Worm (Caenorhabditis elegans): ENCODE results near the gene Y37D8A.19.

Y37D8A.19 gene

DNA sequence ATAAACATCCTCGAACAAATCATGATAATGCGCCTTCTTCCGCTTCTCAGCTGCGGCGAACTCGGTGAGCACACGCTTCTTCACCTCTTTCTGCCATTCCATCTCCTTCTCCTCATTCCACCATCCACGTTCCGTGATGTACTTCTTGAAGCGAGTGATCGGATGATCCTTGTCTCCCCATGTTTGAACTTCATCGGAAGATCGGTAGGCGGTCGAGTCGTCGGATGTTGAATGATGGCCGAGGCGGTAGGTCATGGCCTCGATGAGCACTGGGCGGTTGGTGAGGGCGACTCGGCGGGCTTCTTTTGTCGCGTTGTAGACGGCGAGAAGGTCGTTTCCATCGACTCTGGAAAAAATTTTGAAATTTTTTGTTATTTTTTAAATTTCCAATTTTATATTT lies 38.7 kb downstream of the Y37D8A.19 start:
- TF ChIP-seq ref-1 (GFP tag; conservative IDR thresholded peaks at IDR 0.05) (no peak), klf-2 (GFP tag; conservative IDR thresholded peaks at IDR 0.05) (no peak), cog-1 (tag; optimal IDR thresholded peaks at IDR 0.05) (no peak), ztf-29 (GFP tag; IDR thresholded peaks at IDR 0.05) (no peak), ztf-23 (GFP tag; IDR thresholded peaks at IDR 0.05) (no peak), med-1 (GFP tag; optimal IDR thresholded peaks at IDR 0.05; ENCODE audit: insufficient read depth) (no peak), tab-1 (GFP tag; IDR thresholded peaks at IDR 0.05) (no peak), flt-1 (GFP tag; IDR thresholded peaks at IDR 0.05) (no peak), T22C8.4 (GFP tag; IDR thresholded peaks at IDR 0.05) (no peak)

DNA sequence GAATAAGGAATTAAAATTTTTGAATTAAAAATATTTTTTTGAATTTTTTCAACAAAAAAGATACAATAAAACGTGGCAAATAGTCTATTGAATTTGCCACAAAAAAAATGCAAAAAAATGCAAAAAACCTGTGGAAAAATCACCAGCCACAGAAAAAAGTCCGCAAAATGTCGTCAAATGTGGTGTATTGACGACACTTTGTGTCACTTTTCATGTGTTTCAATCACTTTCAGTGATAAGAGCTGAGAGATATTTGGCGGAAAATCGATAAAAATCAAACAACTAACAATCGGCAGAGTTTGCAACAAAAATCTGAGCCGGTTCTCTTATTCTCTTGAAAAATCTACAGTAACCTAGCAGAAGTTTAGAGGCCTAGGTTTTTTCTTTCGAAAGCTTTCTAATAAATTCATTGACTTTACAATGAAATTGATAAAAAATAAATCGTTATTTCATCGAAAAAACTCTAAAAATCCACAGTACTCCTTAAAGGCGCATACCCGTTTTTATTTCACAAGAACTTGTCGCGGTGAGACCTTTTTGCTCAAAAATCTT lies 42.2 kb downstream of the Y37D8A.19 start:
- TF ChIP-seq T22C8.4 (GFP tag; IDR thresholded peaks at IDR 0.05) (no peak), med-1 (GFP tag; optimal IDR thresholded peaks at IDR 0.05; ENCODE audit: insufficient read depth) (no peak), flt-1 (GFP tag; IDR thresholded peaks at IDR 0.05) (no peak), ztf-23 (GFP tag; IDR thresholded peaks at IDR 0.05) (no peak), ref-1 (GFP tag; conservative IDR thresholded peaks at IDR 0.05) (no peak)

DNA sequence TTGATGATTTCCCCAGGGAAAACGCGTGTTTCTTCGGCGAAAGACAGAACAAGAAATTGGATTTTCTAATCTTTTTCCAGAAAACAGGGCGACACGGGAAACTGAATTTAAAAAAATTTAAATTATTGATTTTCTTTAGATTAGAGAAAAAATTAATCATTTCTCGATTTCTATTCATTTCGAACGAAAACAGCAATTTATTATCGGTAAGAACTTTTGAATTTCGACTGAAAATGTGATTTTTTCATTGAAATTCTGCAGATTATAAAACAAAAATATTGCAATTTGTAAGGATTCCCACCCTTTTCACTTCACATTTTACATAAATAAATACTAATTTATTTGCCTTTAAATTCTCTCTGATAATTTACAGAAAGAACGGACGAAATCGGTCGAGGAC lies 42.7 kb downstream of the Y37D8A.19 start, which contains the start of gene bckd-1A:
Gene bckd-1A, minus strand, starts transcription at position 101 of the 400 bp plus-strand sequence.
- TF ChIP-seq klf-2 (GFP tag; conservative IDR thresholded peaks at IDR 0.05) (no peak), ref-1 (GFP tag; conservative IDR thresholded peaks at IDR 0.05) (no peak), cog-1 (tag; optimal IDR thresholded peaks at IDR 0.05) (no peak), flt-1 (GFP tag; IDR thresholded peaks at IDR 0.05) (no peak), med-1 (GFP tag; optimal IDR thresholded peaks at IDR 0.05; ENCODE audit: insufficient read depth) (no peak), ztf-23 (GFP tag; IDR thresholded peaks at IDR 0.05) (no peak)

DNA sequence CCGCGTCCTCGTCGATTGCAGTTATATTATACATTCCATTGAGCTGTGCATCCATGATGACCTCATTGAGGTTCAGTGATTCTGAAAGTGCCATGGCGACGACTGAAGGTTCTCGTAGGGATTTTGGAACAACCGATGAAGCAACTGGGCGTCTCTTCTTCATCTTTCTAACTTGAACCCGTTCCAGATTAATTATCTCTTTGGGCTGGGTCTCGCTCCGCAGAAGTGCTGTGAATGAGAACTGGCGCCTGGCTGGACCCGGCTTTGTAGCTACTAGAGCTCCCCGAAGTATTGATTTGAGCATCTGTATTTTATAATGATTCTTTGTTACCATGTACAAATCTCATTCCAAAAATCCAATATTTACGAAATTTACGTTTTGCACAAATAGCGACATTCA lies 47.9 kb downstream of the Y37D8A.19 start, which contains the start of gene ZK1010.2:
Gene ZK1010.2, minus strand, starts transcription at position 304 of the 400 bp plus-strand sequence.
- no peak for TF ChIP-seq klf-2 (GFP tag; conservative IDR thresholded peaks at IDR 0.05)
- TF ChIP-seq ztf-23 (GFP tag; IDR thresholded peaks at IDR 0.05), result no peak
- TF ChIP-seq med-1 (GFP tag; optimal IDR thresholded peaks at IDR 0.05; ENCODE audit: insufficient read depth), result no peak
- TF ChIP-seq tab-1 (GFP tag; IDR thresholded peaks at IDR 0.05), result no peak
- TF ChIP-seq flt-1 (GFP tag; IDR thresholded peaks at IDR 0.05), result no peak
- TF ChIP-seq ref-1 (GFP tag; conservative IDR thresholded peaks at IDR 0.05), result no peak
- TF ChIP-seq cog-1 (tag; optimal IDR thresholded peaks at IDR 0.05), result no peak
- no peak for TF ChIP-seq ztf-29 (GFP tag; IDR thresholded peaks at IDR 0.05)
- no peak for TF ChIP-seq T22C8.4 (GFP tag; IDR thresholded peaks at IDR 0.05)

DNA sequence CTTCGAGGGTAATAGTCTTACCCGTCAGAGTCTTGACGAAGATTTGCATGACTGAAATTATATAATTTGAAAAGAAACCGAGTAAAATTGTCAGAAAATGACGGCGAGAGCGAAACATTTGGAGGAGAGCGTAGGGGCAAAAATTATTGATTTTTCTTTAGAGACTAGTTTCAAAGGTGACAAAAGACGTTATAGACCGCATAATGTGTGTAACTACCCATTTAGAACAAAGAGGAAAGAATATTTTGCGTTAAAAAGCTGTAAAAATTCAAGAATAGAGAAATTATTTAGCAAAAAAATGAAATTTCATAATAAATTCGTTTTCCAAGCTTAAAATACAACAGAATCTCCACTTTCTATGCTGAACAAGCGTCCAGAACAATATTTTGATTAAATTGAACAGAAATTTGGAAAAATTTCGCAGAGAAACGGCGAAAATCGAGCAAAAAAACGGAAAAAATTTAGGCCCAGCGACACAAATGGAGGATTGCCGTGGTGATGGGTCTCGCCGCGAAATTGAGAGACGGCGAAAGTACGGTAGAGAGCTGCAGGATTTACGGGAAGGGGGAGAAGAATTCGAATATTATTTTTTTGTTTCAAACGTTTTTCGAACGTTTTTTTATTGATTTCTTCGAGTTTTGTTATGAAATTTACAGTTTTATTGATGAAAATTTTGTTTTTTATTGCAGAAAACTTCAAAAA lies 49.0 kb downstream of the Y37D8A.19 start, which contains the start of the genes ubq-2 and frg-1:
Gene ubq-2, minus strand, starts transcription at position 51 of the 702 bp plus-strand sequence.
Gene frg-1, plus strand, starts transcription at position 690 of the 702 bp plus-strand sequence.
- TF ChIP-seq T22C8.4 (GFP tag; IDR thresholded peaks at IDR 0.05), result peak; percentile 26; the same call in 1 of the 2 replicates
- no peak for TF ChIP-seq tab-1 (GFP tag; IDR thresholded peaks at IDR 0.05)
- TF ChIP-seq ref-1 (GFP tag; conservative IDR thresholded peaks at IDR 0.05), result no peak
- no peak for TF ChIP-seq ztf-29 (GFP tag; IDR thresholded peaks at IDR 0.05)
- no peak for TF ChIP-seq klf-2 (GFP tag; conservative IDR thresholded peaks at IDR 0.05)
- TF ChIP-seq cog-1 (tag; optimal IDR thresholded peaks at IDR 0.05), result peak; percentile 10
- no peak for TF ChIP-seq flt-1 (GFP tag; IDR thresholded peaks at IDR 0.05)
- TF ChIP-seq med-1 (GFP tag; optimal IDR thresholded peaks at IDR 0.05; ENCODE audit: insufficient read depth), result no peak
- TF ChIP-seq ztf-23 (GFP tag; IDR thresholded peaks at IDR 0.05), result 0 out of 2 replicates have a peak, but pooled peaks have one; percentile 25

DNA sequence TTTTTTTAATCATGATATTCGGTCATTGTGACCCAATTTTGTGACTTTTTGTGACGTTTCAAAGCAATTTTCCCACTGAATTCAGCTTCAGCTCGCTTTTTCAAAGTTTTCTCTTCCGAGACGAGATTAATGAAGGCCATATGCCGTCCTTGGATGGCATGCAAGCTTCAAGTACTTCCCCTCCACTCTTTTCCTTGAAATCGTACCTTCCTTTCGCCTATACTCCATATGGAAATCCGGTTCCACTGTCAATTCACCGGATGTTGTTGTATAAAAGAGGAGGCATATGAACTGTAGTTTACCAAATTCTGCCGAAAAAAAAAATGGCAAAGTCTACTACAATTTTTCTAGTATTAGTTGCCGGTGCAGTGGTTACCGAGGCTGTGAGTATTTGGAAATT lies 51.1 kb downstream of the Y37D8A.19 start, which contains the start of gene ZK1010.4:
Gene ZK1010.4, plus strand, starts transcription at position 301 of the 400 bp plus-strand sequence.
- TF ChIP-seq tab-1 (GFP tag; IDR thresholded peaks at IDR 0.05) (no peak), T22C8.4 (GFP tag; IDR thresholded peaks at IDR 0.05) (no peak), ztf-23 (GFP tag; IDR thresholded peaks at IDR 0.05) (no peak), ref-1 (GFP tag; conservative IDR thresholded peaks at IDR 0.05) (no peak), med-1 (GFP tag; optimal IDR thresholded peaks at IDR 0.05; ENCODE audit: insufficient read depth) (no peak), ztf-29 (GFP tag; IDR thresholded peaks at IDR 0.05) (no peak), cog-1 (tag; optimal IDR thresholded peaks at IDR 0.05) (no peak), klf-2 (GFP tag; conservative IDR thresholded peaks at IDR 0.05) (no peak), flt-1 (GFP tag; IDR thresholded peaks at IDR 0.05) (no peak)

Measured in whole organism, midembryonic.